Worm (Caenorhabditis elegans): ENCODE data around the gene angl-1.

angl-1 gene

DNA sequence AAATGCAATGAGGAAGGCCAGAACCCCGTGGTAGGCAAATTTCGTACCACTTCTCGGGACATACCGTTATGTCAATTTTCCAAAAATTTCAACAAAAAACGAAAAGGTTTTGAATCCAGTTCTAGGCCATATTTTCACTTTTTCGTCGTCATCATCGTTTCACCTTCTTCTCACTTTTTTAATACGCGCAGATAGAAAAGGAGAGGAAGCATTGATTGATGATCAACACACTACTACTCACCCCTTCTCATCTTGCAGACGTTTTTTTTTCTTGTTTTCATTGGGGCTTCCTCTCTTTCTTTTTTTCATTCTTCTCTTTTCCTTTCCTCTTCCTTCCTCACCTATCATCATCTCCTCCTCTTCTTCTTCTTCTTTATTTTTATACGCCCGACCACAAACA lies 22.8 kb downstream of the angl-1 start:
- TF ChIP-seq blmp-1 (tag; optimal IDR thresholded peaks at IDR 0.05) = peak; percentile 6
- no peak for TF ChIP-seq ztf-11 (tag; optimal IDR thresholded peaks at IDR 0.05)
- no peak for TF ChIP-seq ces-1 (GFP tag; optimal IDR thresholded peaks at IDR 0.05)

ce11 chrV:2677648-2678047 lies 24.8 kb downstream of the angl-1 start:
- no peak for TF ChIP-seq nhr-28 (tag; optimal IDR thresholded peaks at IDR 0.05)
- no peak for TF ChIP-seq hlh-1 (tag; optimal IDR thresholded peaks at IDR 0.05)
- no peak for TF ChIP-seq unc-39 (tag; optimal IDR thresholded peaks at IDR 0.05)
- no peak for TF ChIP-seq ceh-39 (tag; optimal IDR thresholded peaks at IDR 0.05)
- no peak for TF ChIP-seq mls-2 (tag; optimal IDR thresholded peaks at IDR 0.05)
- no peak for TF ChIP-seq ces-1 (GFP tag; optimal IDR thresholded peaks at IDR 0.05)
- TF ChIP-seq lin-32 (GFP tag; optimal IDR thresholded peaks at IDR 0.05) = no peak
- TF ChIP-seq unc-62 (GFP tag; optimal IDR thresholded peaks at IDR 0.05) = no peak
- no peak for TF ChIP-seq ceh-43 (GFP tag; optimal IDR thresholded peaks at IDR 0.05)
- no peak for TF ChIP-seq pha-4 (tag; optimal IDR thresholded peaks at IDR 0.05)
- no peak for TF ChIP-seq nhr-237 (tag; optimal IDR thresholded peaks at IDR 0.05)
- TF ChIP-seq drap-1 (GFP tag; optimal IDR thresholded peaks at IDR 0.05) = no peak

DNA sequence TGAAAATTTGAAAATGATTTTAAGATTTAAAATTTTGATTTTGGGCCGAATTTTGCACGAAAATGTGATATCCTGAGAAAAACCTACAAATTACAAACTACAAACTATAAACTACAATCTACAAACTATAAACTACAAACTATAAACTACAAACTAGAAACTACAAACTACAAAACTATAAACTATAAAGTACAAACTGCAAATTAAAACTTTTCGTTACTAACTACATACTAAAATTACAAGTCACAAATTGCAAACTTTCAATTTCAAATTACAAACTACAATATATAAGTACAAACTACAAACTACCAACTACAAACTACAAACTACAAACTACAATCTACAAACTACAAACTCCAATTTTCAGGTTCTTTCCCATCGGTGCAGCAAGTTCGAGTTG lies 30.6 kb downstream of the angl-1 start:
- TF ChIP-seq ham-2 (GFP tag; optimal IDR thresholded peaks at IDR 0.05) (no peak), nhr-28 (tag; optimal IDR thresholded peaks at IDR 0.05) (no peak), mep-1 (tag; optimal IDR thresholded peaks at IDR 0.05) (no peak), pha-4 (tag; optimal IDR thresholded peaks at IDR 0.05) (no peak), lin-13 (tag; optimal IDR thresholded peaks at IDR 0.05) (no peak), ceh-83 (GFP tag; optimal IDR thresholded peaks at IDR 0.05) (no peak), M03D4.4 (tag; optimal IDR thresholded peaks at IDR 0.05) (no peak), ceh-43 (GFP tag; optimal IDR thresholded peaks at IDR 0.05) (no peak), unc-39 (tag; optimal IDR thresholded peaks at IDR 0.05) (no peak), bed-3 (GFP tag; optimal IDR thresholded peaks at IDR 0.05) (no peak), sem-2 (GFP tag; optimal IDR thresholded peaks at IDR 0.05) (no peak), nhr-237 (tag; optimal IDR thresholded peaks at IDR 0.05) (no peak)

ce11 chrV:2684227-2684626 lies 31.3 kb downstream of the angl-1 start:
- no peak for TF ChIP-seq lin-32 (GFP tag; optimal IDR thresholded peaks at IDR 0.05)
- TF ChIP-seq blmp-1 (tag; optimal IDR thresholded peaks at IDR 0.05) = no peak
- no peak for TF ChIP-seq M03D4.4 (tag; optimal IDR thresholded peaks at IDR 0.05)
- no peak for TF ChIP-seq ztf-11 (tag; optimal IDR thresholded peaks at IDR 0.05)
- no peak for TF ChIP-seq mls-2 (tag; optimal IDR thresholded peaks at IDR 0.05)
- no peak for TF ChIP-seq ceh-83 (GFP tag; optimal IDR thresholded peaks at IDR 0.05)
- TF ChIP-seq tbx-8 (GFP tag; optimal IDR thresholded peaks at IDR 0.05) = no peak
- no peak for TF ChIP-seq mab-5 (tag; optimal IDR thresholded peaks at IDR 0.05)
- no peak for TF ChIP-seq pha-4 (tag; optimal IDR thresholded peaks at IDR 0.05)
- no peak for TF ChIP-seq snpc-4 (tag; optimal IDR thresholded peaks at IDR 0.05)
- no peak for TF ChIP-seq unc-62 (GFP tag; optimal IDR thresholded peaks at IDR 0.05)
- no peak for TF ChIP-seq ces-1 (GFP tag; optimal IDR thresholded peaks at IDR 0.05)
- TF ChIP-seq mep-1 (tag; optimal IDR thresholded peaks at IDR 0.05) = no peak
- no peak for TF ChIP-seq nhr-12 (tag; optimal IDR thresholded peaks at IDR 0.05)
- TF ChIP-seq drap-1 (GFP tag; optimal IDR thresholded peaks at IDR 0.05) = no peak

ce11 chrV:2688562-2688961 lies 35.7 kb downstream of the angl-1 start:
- TF ChIP-seq ztf-11 (tag; optimal IDR thresholded peaks at IDR 0.05) (no peak), zip-8 (tag; optimal IDR thresholded peaks at IDR 0.05) (no peak)

DNA sequence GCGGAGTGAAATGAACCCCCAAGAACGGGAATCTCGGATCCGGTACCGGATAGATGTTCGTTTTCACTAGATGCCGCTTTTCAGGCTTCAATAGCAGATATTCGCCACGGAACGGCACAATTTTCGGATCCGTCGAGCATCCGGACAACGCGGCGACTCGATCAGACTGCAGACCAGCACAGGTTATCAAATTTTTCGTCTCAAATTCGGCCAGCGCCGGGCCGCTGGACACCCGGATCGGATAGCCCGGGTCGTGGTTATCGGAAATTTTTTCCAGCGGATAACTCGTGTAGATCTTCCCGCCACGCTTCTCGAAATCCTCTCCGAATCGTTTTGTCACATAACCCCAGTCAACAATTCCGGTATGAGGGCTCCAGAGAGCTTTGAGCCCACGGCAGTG lies 37.6 kb downstream of the angl-1 start:
- TF ChIP-seq unc-62 (GFP tag; optimal IDR thresholded peaks at IDR 0.05) (no peak), nhr-237 (tag; optimal IDR thresholded peaks at IDR 0.05) (no peak), ceh-39 (tag; optimal IDR thresholded peaks at IDR 0.05) (no peak), flh-1 (GFP tag; optimal IDR thresholded peaks at IDR 0.05) (no peak), zip-8 (tag; optimal IDR thresholded peaks at IDR 0.05) (no peak), ceh-83 (GFP tag; optimal IDR thresholded peaks at IDR 0.05) (no peak), nhr-76 (tag; optimal IDR thresholded peaks at IDR 0.05) (no peak), unc-39 (tag; optimal IDR thresholded peaks at IDR 0.05) (no peak), bed-3 (GFP tag; optimal IDR thresholded peaks at IDR 0.05) (no peak), tbx-8 (GFP tag; optimal IDR thresholded peaks at IDR 0.05) (no peak), mep-1 (tag; optimal IDR thresholded peaks at IDR 0.05) (no peak), lin-13 (tag; optimal IDR thresholded peaks at IDR 0.05) (no peak)

ce11 chrV:2690948-2691347 lies 38.1 kb downstream of the angl-1 start:
- TF ChIP-seq hlh-1 (tag; optimal IDR thresholded peaks at IDR 0.05) (no peak), nhr-2 (tag; optimal IDR thresholded peaks at IDR 0.05) (no peak), nhr-12 (tag; optimal IDR thresholded peaks at IDR 0.05) (no peak), cnd-1 (tag; optimal IDR thresholded peaks at IDR 0.05) (no peak), pha-4 (tag; optimal IDR thresholded peaks at IDR 0.05) (no peak), lin-13 (tag; optimal IDR thresholded peaks at IDR 0.05) (no peak), ham-2 (GFP tag; optimal IDR thresholded peaks at IDR 0.05) (no peak), ztf-11 (tag; optimal IDR thresholded peaks at IDR 0.05) (no peak), blmp-1 (tag; optimal IDR thresholded peaks at IDR 0.05) (no peak), nhr-76 (tag; optimal IDR thresholded peaks at IDR 0.05) (no peak), lin-32 (GFP tag; optimal IDR thresholded peaks at IDR 0.05) (no peak), sptf-1 (tag; optimal IDR thresholded peaks at IDR 0.05) (no peak), zip-8 (tag; optimal IDR thresholded peaks at IDR 0.05) (no peak), ces-1 (GFP tag; optimal IDR thresholded peaks at IDR 0.05) (no peak)
